Fruit fly (Drosophila melanogaster) whole organism, embryonic: ENCODE measurements around the gene Adar.

ENCODE experiments used
- Ada2b ChIP-seq: fragments of 200-800 bp; sonication (Bioruptor generic); IDR thresholded peaks from 2 replicates; pipeline ENCODE4 v1.3.6; 2022; ENCODE audit warnings: missing biosample characterization, missing genetic modification characterization
- Aef1 ChIP-seq: fragments of 200-800 bp; sonication (Bioruptor generic); IDR thresholded peaks from 3 replicates; pipeline ENCODE4 v1.3.6; 2022; ENCODE audit warnings: missing biosample characterization, missing genetic modification characterization
- Awh ChIP-seq: fragments of 200-800 bp; sonication (Bioruptor generic); IDR thresholded peaks from 2 replicates; pipeline ENCODE4, ENCODE4 v1.3.6; 2022; ENCODE audit warnings: missing biosample characterization, missing genetic modification characterization
- CG10565 ChIP-seq: fragments of 200-800 bp; sonication (Bioruptor generic); optimal IDR thresholded peaks from 3 replicates; lab custom pipeline; 2016; ENCODE audit warnings: missing biosample characterization, mild to moderate bottlenecking, missing genetic modification characterization
- CG11696 ChIP-seq: fragments of 200-800 bp; sonication (Bioruptor generic); IDR thresholded peaks from 2 replicates; pipeline ENCODE4 v1.3.6; 2022; ENCODE audit warnings: missing biosample characterization, missing genetic modification characterization
- CG14667 ChIP-seq: fragments of 200-800 bp; sonication (Bioruptor generic); IDR thresholded peaks from 2 replicates; pipeline ENCODE4 v1.3.6; 2022; ENCODE audit warnings: missing biosample characterization, missing genetic modification characterization
- CG2199 ChIP-seq: fragments of 200-800 bp; sonication (Bioruptor generic); IDR thresholded peaks from 3 replicates; pipeline ENCODE4 v1.3.6; 2022; ENCODE audit warnings: missing biosample characterization, missing genetic modification characterization
- CG3407 ChIP-seq: fragments of 200-800 bp; sonication (Bioruptor generic); optimal IDR thresholded peaks from 2 replicates; lab custom pipeline; 2018; ENCODE audit warnings: missing biosample characterization, mild to moderate bottlenecking, missing genetic modification characterization
- CG3847 ChIP-seq: fragments of 200-800 bp; sonication (Bioruptor generic); IDR thresholded peaks from 2 replicates; pipeline ENCODE4 v1.3.6; 2022; ENCODE audit warnings: missing biosample characterization, missing genetic modification characterization
- CG43689 ChIP-seq: fragments of 200-800 bp; sonication (Bioruptor generic); IDR thresholded peaks from 2 replicates; pipeline ENCODE4 v1.3.6; 2022; ENCODE audit warnings: missing biosample characterization, missing genetic modification characterization
- CG5953 ChIP-seq: fragments of 200-800 bp; sonication (Bioruptor generic); IDR thresholded peaks from 2 replicates; pipeline ENCODE4 v1.3.6; 2022; ENCODE audit warnings: missing biosample characterization, missing genetic modification characterization
- CG6272 ChIP-seq: fragments of 200-800 bp; sonication (Bioruptor generic); IDR thresholded peaks from 2 replicates; pipeline ENCODE4 v1.3.6; 2022; ENCODE audit warnings: missing biosample characterization, missing genetic modification characterization
- CG8388 ChIP-seq: fragments of 200-800 bp; sonication (Bioruptor generic); optimal IDR thresholded peaks from 2 replicates; lab custom pipeline; 2019; ENCODE audit warnings: missing biosample characterization, mild to moderate bottlenecking, missing genetic modification characterization, moderate library complexity
- CG9215 ChIP-seq: fragments of 200-800 bp; sonication (Bioruptor generic); IDR thresholded peaks from 2 replicates; pipeline ENCODE4 v1.3.6; 2022; ENCODE audit warnings: missing biosample characterization, missing genetic modification characterization
- CG9437 ChIP-seq: fragments of 200-800 bp; sonication (Bioruptor generic); optimal IDR thresholded peaks from 2 replicates; lab custom pipeline; 2018; ENCODE audit warnings: missing biosample characterization, mild to moderate bottlenecking, missing genetic modification characterization
- CTCF ChIP-seq: fragments of 200-800 bp; sonication (Bioruptor generic); optimal IDR thresholded peaks from 2 replicates; lab custom pipeline; 2017; ENCODE audit warnings: missing biosample characterization, mild to moderate bottlenecking, missing genetic modification characterization, moderate library complexity
- CrebB ChIP-seq: fragments of 200-800 bp; sonication (Bioruptor generic); optimal IDR thresholded peaks from 3 replicates; lab custom pipeline; 2018; ENCODE audit warnings: missing biosample characterization, mild to moderate bottlenecking, missing genetic modification characterization
- Dll ChIP-seq: fragments of 200-800 bp; sonication (Bioruptor generic); IDR thresholded peaks from 4 replicates; pipeline ENCODE4 v1.3.6; 2022; ENCODE audit warnings: missing biosample characterization, missing genetic modification characterization; ENCODE audit not compliant: partially characterized antibody
- Ets65A ChIP-seq: fragments of 200-800 bp; sonication (Bioruptor generic); peaks from one replicate; lab custom pipeline; 2016; ENCODE audit warnings: missing biosample characterization, missing genetic modification characterization
- Ets97D ChIP-seq: fragments of 200-800 bp; sonication (Bioruptor generic); optimal IDR thresholded peaks from 3 replicates; lab custom pipeline; 2016; ENCODE audit warnings: missing biosample characterization, missing genetic modification characterization
- Fer2 ChIP-seq: fragments of 200-800 bp; sonication (Bioruptor generic); optimal IDR thresholded peaks from 2 replicates; lab custom pipeline; 2018; ENCODE audit warnings: missing biosample characterization, mild to moderate bottlenecking, missing genetic modification characterization, moderate library complexity
- Fer3 ChIP-seq: fragments of 200-800 bp; sonication (Bioruptor generic); optimal IDR thresholded peaks from 2 replicates; lab custom pipeline; 2018; ENCODE audit warnings: missing biosample characterization, mild to moderate bottlenecking, missing genetic modification characterization, moderate library complexity
- GATAe ChIP-seq: fragments of 200-800 bp; sonication (Bioruptor generic); conservative IDR thresholded peaks from 2 replicates; pipeline ENCODE4 v1.3.6; 2022; ENCODE audit warnings: missing biosample characterization, missing genetic modification characterization
- Lim3 ChIP-seq: fragments of 200-800 bp; sonication (Bioruptor generic); IDR thresholded peaks from 2 replicates; pipeline ENCODE4 v1.3.6; 2022; ENCODE audit warnings: missing biosample characterization, missing genetic modification characterization
- Med ChIP-seq: fragments of 200-800 bp; sonication (Bioruptor generic); peaks from one replicate; lab custom pipeline; 2016; ENCODE audit warnings: missing biosample characterization, missing genetic modification characterization, mild to moderate bottlenecking, inconsistent platforms, moderate library complexity
- Neu2 ChIP-seq: fragments of 200-800 bp; sonication (Bioruptor generic); optimal IDR thresholded peaks from 3 replicates; lab custom pipeline; 2016; ENCODE audit warnings: missing biosample characterization, missing genetic modification characterization, borderline replicate concordance
- Sox102F ChIP-seq: fragments of 200-800 bp; sonication (Bioruptor generic); optimal IDR thresholded peaks from 2 replicates; lab custom pipeline; 2018; ENCODE audit warnings: missing biosample characterization, mild to moderate bottlenecking, missing genetic modification characterization, moderate library complexity
- Sry-δ ChIP-seq: fragments of 200-800 bp; sonication (Bioruptor generic); optimal IDR thresholded peaks from 2 replicates; lab custom pipeline; 2016; ENCODE audit warnings: missing biosample characterization, missing genetic modification characterization
- Stat92E ChIP-seq, 3 experiments: fragments of >200 bp in 2 of 3; fragments of 200-800 bp in 1 of 3; sonication (Bioruptor generic) in 1 of 3; optimal IDR thresholded peaks; 2 replicates each; lab custom pipeline; 2017 to 2019; ENCODE audit warnings: missing biosample characterization in 3 of 3, missing genetic modification characterization in 3 of 3, mild to moderate bottlenecking in 1 of 3, moderate library complexity in 1 of 3
- abd-A ChIP-seq: fragments of 200-800 bp; sonication (Bioruptor generic); optimal IDR thresholded peaks from 3 replicates; lab custom pipeline; 2019; ENCODE audit warnings: missing biosample characterization, mild to moderate bottlenecking, missing genetic modification characterization, moderate library complexity
- ase ChIP-seq: fragments of 200-800 bp; sonication (Bioruptor generic); IDR thresholded peaks from 3 replicates; pipeline ENCODE4 v1.3.6; 2022; ENCODE audit warnings: missing biosample characterization, missing genetic modification characterization
- crp ChIP-seq, 2 experiments: fragments of 200-800 bp; sonication (Bioruptor generic); optimal IDR thresholded peaks; 2 replicates in 1 of 2; 3 replicates in 1 of 2; lab custom pipeline; 2017; ENCODE audit warnings: missing biosample characterization in 2 of 2, missing genetic modification characterization in 2 of 2, mild to moderate bottlenecking in 1 of 2, moderate library complexity in 1 of 2
- ems ChIP-seq: fragments of 200-800 bp; sonication (Bioruptor generic); optimal IDR thresholded peaks from 3 replicates; lab custom pipeline; 2016; ENCODE audit warnings: missing biosample characterization, missing genetic modification characterization
- fd96Cb ChIP-seq: fragments of 200-800 bp; sonication (Bioruptor generic); optimal IDR thresholded peaks from 2 replicates; lab custom pipeline; 2018; ENCODE audit warnings: missing biosample characterization, mild to moderate bottlenecking, missing genetic modification characterization, moderate library complexity
- gfzf ChIP-seq: fragments of 200-800 bp; sonication (Bioruptor generic); optimal IDR thresholded peaks from 2 replicates; lab custom pipeline; 2016; ENCODE audit warnings: missing biosample characterization, mild to moderate bottlenecking, missing genetic modification characterization, moderate library complexity
- kni ChIP-seq: fragments of 200-800 bp; sonication (Bioruptor generic); optimal IDR thresholded peaks from 3 replicates; lab custom pipeline; 2017; ENCODE audit warnings: mild to moderate bottlenecking, missing biosample characterization, missing genetic modification reagents, missing genetic modification characterization
- luna ChIP-seq: fragments of 200-800 bp; sonication (Bioruptor generic); optimal IDR thresholded peaks from 2 replicates; lab custom pipeline; 2016; ENCODE audit warnings: missing biosample characterization, missing genetic modification characterization
- nerfin-1 ChIP-seq: fragments of 200-800 bp; sonication (Bioruptor generic); optimal IDR thresholded peaks from 3 replicates; lab custom pipeline; 2019; ENCODE audit warnings: missing biosample characterization, mild to moderate bottlenecking, missing genetic modification characterization, moderate library complexity
- nmo ChIP-seq: fragments of 200-800 bp; sonication (Bioruptor generic); optimal IDR thresholded peaks from 2 replicates; lab custom pipeline; 2018; ENCODE audit warnings: missing biosample characterization, mild to moderate bottlenecking, missing genetic modification characterization, moderate library complexity
- onecut ChIP-seq: fragments of 200-800 bp; sonication (Bioruptor generic); IDR thresholded peaks from 2 replicates; pipeline ENCODE4 v1.3.6; 2022; ENCODE audit warnings: missing biosample characterization, missing genetic modification characterization
- pan ChIP-seq, 4 experiments: fragments of >200 bp in 3 of 4; fragments of 200-800 bp in 1 of 4; sonication (Bioruptor generic) in 1 of 4; optimal IDR thresholded peaks in 3 of 4; IDR thresholded peaks in 1 of 4; 2 replicates each; pipeline versions ENCODE4 v1.3.6 to Lab custom; 2017 to 2022; ENCODE audit warnings: missing biosample characterization in 2 of 4, missing genetic modification characterization in 2 of 4, mixed read lengths in 1 of 4
- peb ChIP-seq: fragments of 200-800 bp; sonication (Bioruptor generic); IDR thresholded peaks from 2 replicates; pipeline ENCODE4 v1.3.6; 2022; ENCODE audit warnings: missing biosample characterization, missing genetic modification characterization
- ro ChIP-seq: fragments of 200-800 bp; sonication (Bioruptor generic); IDR thresholded peaks from 2 replicates; pipeline ENCODE4 v1.3.6; 2022; ENCODE audit warnings: missing biosample characterization, missing genetic modification characterization
- salm ChIP-seq: fragments of 200-800 bp; sonication (Bioruptor generic); optimal IDR thresholded peaks from 2 replicates; lab custom pipeline; 2018; ENCODE audit warnings: missing biosample characterization, mild to moderate bottlenecking, missing genetic modification characterization
- seq ChIP-seq: fragments of 200-800 bp; sonication (Bioruptor generic); IDR thresholded peaks from 2 replicates; pipeline ENCODE4 v1.3.6; 2022; ENCODE audit warnings: missing biosample characterization, missing genetic modification characterization
- sob ChIP-seq: fragments of 200-800 bp; sonication (Bioruptor generic); IDR thresholded peaks from 2 replicates; pipeline ENCODE4 v1.3.6; 2022; ENCODE audit warnings: missing biosample characterization, missing genetic modification characterization
- tio ChIP-seq: fragments of 200-800 bp; sonication (Bioruptor generic); optimal IDR thresholded peaks from 2 replicates; lab custom pipeline; 2017; ENCODE audit warnings: missing biosample characterization, missing genetic modification characterization, inconsistent platforms
- unc-4 ChIP-seq: fragments of 200-800 bp; sonication (Bioruptor generic); IDR thresholded peaks from 2 replicates; pipeline ENCODE4 v1.3.6; 2022; ENCODE audit warnings: missing biosample characterization, missing genetic modification characterization; ENCODE audit not compliant: partially characterized antibody
- zfh2 ChIP-seq: fragments of 200-800 bp; sonication (Bioruptor generic); optimal IDR thresholded peaks from 2 replicates; lab custom pipeline; 2016; ENCODE audit warnings: missing biosample characterization, missing genetic modification characterization

Gene Adar

DNA sequence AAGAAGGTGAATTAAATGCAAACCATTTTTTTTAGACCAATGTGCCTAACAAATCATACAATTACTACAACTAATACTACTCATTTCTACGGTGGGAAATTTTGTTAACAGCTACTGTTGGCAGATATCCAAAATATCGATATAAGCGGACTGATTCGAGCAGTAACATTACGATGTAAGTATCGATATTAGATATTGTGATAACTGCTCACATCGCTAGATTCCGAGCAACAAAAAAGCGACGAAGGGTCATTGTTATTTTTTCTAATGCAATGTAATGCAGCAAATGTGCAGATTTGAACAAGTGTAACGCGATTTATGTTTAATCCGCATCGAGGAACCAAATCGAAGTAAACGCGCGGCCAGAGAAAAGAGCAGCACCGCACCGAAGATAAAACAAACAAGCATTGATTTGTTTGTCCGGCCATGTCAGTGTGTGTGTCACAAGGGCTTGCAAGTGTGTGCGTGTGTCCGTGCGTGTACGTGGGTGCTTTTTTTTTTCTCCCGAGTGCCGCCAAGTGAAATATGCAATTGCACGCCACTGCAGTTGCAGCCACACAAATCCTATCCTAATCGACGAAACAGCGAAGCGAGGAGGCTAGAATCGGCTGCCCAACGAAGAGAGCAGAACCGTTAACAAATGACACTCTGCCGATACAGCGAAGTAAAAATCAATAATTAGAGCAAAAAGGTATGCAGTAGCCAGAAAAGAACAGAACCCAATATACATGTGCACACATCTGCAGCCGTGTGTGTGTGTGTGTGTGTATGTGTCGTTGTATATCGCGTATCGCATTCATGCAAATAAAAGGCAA is at the start of gene Adar, which contains the start of gene prage:
TSS of gene Adar (plus strand) at position 194 of the 815 bp plus-strand sequence.
TSS of gene prage (plus strand) at position 188 of the 815 bp plus-strand sequence.
- TF ChIP-seq CTCF (GFP tag; lab: Kevin White, UChicago), result peak; percentile 10
- TF ChIP-seq CG8388, result peak; percentile 98
- peak; percentile 7 for TF ChIP-seq zfh2
- no peak for TF ChIP-seq Lim3 (GFP tag; lab: Robert Waterston, UW)
- peak; percentile 90 for TF ChIP-seq Ets65A (GFP tag; lab: Kevin White, UChicago)
- peak; percentile 88 for TF ChIP-seq onecut
- TF ChIP-seq CG5953 (GFP tag; lab: Robert Waterston, UW), result no peak
- peak; percentile 75 for TF ChIP-seq unc-4 (GFP tag; lab: Robert Waterston, UW)
- TF ChIP-seq nmo (GFP tag; lab: Kevin White, UChicago), result peak; percentile 6
- TF ChIP-seq ase, result no peak
- no peak for TF ChIP-seq CG2199 (GFP tag; lab: Robert Waterston, UW)
- no peak for TF ChIP-seq Ada2b (GFP tag; lab: Robert Waterston, UW)
- TF ChIP-seq Ets97D, result no peak
- no peak for TF ChIP-seq pan (optimal IDR thresholded peaks at IDR 0.05; lab: Kevin White, UChicago)
- no peak for TF ChIP-seq pan (GFP tag; optimal IDR thresholded peaks at IDR 0.05 in 1 of 2, IDR thresholded peaks at IDR 0.05 in 1 of 2)
- TF ChIP-seq sob (GFP tag; lab: Robert Waterston, UW), result peak; percentile 14; the same call in 1 of the 2 replicates
- TF ChIP-seq crp (GFP tag; optimal IDR thresholded peaks at IDR 0.05; lab: Kevin White, UChicago), result no peak
- peak; percentile 73 for TF ChIP-seq Med (GFP tag; lab: Kevin White, UChicago)
- TF ChIP-seq CG3847 (GFP tag; lab: Robert Waterston, UW), result no peak
- no peak for TF ChIP-seq CG9215 (GFP tag; lab: Robert Waterston, UW)
- TF ChIP-seq CG3407 (GFP tag; lab: Kevin White, UChicago), result no peak
- TF ChIP-seq Fer3 (tag; lab: Kevin White, UChicago), result no peak
- TF ChIP-seq Fer2 (tag; lab: Kevin White, UChicago), result no peak
- no peak for TF ChIP-seq Neu2 (GFP tag; lab: Kevin White, UChicago)
- no peak for TF ChIP-seq peb
- TF ChIP-seq CG43689, result no peak
- TF ChIP-seq CG11696 (GFP tag; lab: Robert Waterston, UW), result no peak
- no peak for TF ChIP-seq salm
- TF ChIP-seq gfzf, result peak; percentile 39
- no peak for TF ChIP-seq CG6272 (GFP tag; lab: Robert Waterston, UW)
- peak; percentile 90 for TF ChIP-seq Sry-δ
- TF ChIP-seq abd-A (tag; lab: Kevin White, UChicago), result no peak
- no peak for TF ChIP-seq ro
- TF ChIP-seq GATAe, result no peak
- TF ChIP-seq seq (GFP tag; lab: Robert Waterston, UW), result no peak
- no peak for TF ChIP-seq ems
- no peak for TF ChIP-seq CrebB (tag; lab: Kevin White, UChicago)
- peak; percentile 74 for TF ChIP-seq Dll
- TF ChIP-seq nerfin-1, result peak; percentile 48
- no peak for TF ChIP-seq Awh (GFP tag; lab: Robert Waterston, UW)
- no peak for TF ChIP-seq CG10565 (GFP tag; lab: Kevin White, UChicago)
- TF ChIP-seq fd96Cb (tag; lab: Kevin White, UChicago), result no peak
- peak; percentile 14 for TF ChIP-seq kni
- TF ChIP-seq luna (GFP tag; lab: Kevin White, UChicago), result no peak
- no peak for TF ChIP-seq tio (GFP tag; lab: Kevin White, UChicago)
- TF ChIP-seq Sox102F (GFP tag; lab: Kevin White, UChicago), result no peak
- TF ChIP-seq CG14667 (GFP tag; lab: Robert Waterston, UW), result no peak
- peak; percentile 34; the same call in 1 of the 3 replicates for TF ChIP-seq Aef1 (GFP tag; lab: Robert Waterston, UW)
- TF ChIP-seq Stat92E (GFP tag; optimal IDR thresholded peaks at IDR 0.05; lab: Kevin White, UChicago), result no peak
- no peak for TF ChIP-seq CG9437
